Fruit fly (Drosophila melanogaster) S2 (cell line): ENCODE data around the gene CG18231.

Source experiments
- CG8478 ChIP-seq: fragments of >200 bp; optimal IDR thresholded peaks from 2 replicates; lab custom pipeline; 2018
- CTCF ChIP-seq, 2 experiments: fragments of >200 bp; optimal IDR thresholded peaks; 2 replicates each; lab custom pipeline; 2018

DNA sequence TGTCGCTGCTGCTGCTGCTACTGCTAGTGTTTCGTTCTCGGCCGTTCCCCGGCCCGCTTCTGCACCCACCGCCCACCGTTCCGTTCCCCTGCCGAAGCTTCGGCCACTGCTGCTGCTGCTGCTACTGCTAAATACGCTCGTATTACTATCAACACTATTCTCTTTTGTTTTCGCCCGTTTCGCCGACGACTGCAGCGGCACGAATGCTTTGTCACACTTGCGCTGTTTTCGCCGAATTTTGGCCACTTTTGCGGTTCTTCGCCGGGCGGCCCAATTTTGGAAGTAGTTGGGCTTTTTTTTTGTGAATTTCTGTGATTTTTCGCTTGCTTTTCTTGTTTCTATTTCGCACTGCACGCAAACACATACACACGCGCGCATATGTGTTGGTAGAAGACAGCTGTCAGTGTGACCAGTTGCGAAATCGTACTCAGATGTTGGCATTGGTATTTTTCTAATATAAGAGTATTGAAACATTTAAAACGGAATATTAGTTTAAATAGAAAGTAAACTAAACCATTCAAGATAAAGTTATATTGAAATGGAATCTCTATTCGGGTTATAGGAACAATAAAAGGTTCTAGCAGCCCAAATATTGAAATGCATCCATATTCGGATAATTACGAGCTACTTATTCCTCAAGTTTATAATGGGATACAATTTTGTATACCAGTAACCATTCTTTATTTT lies 14.6 kb downstream of the CG18231 start, which contains the start of gene not:
- TF ChIP-seq CTCF (optimal IDR thresholded peaks at IDR 0.05; lab: Kevin White, UChicago), result no peak
- TF ChIP-seq CG8478 (lab: Kevin White, UChicago), result no peak
